Fruit fly (Drosophila melanogaster) whole organism, embryonic: ENCODE results near the gene ninaC.

Experiments
- B-H1 ChIP-seq: fragments of 200-800 bp; sonication (Bioruptor generic); IDR thresholded peaks from 3 replicates; pipeline ENCODE4 v1.3.6; 2022; ENCODE audit warnings: missing biosample characterization, missing genetic modification characterization
- Bdp1 ChIP-seq: fragments of 200-800 bp; sonication (Bioruptor generic); optimal IDR thresholded peaks from 3 replicates; lab custom pipeline; 2016; ENCODE audit warnings: missing biosample characterization, missing genetic modification characterization
- CG10147 ChIP-seq: fragments of 200-800 bp; sonication (Bioruptor generic); optimal IDR thresholded peaks from 2 replicates; lab custom pipeline; 2019; ENCODE audit warnings: missing biosample characterization, mild to moderate bottlenecking, missing genetic modification characterization, moderate library complexity
- CG10274 ChIP-seq: fragments of 200-800 bp; sonication (Bioruptor generic); optimal IDR thresholded peaks from 3 replicates; lab custom pipeline; 2017; ENCODE audit warnings: missing biosample characterization, mild to moderate bottlenecking, missing genetic modification characterization
- CG10959 ChIP-seq: fragments of 200-800 bp; sonication (Bioruptor generic); IDR thresholded peaks from 2 replicates; pipeline ENCODE4 v1.3.6; 2022; ENCODE audit warnings: missing biosample characterization, missing genetic modification characterization
- CG13624 ChIP-seq: fragments of 200-800 bp; sonication (Bioruptor generic); optimal IDR thresholded peaks from 2 replicates; lab custom pipeline; 2016; ENCODE audit warnings: missing biosample characterization, missing genetic modification characterization
- CG14050 ChIP-seq: fragments of 200-800 bp; sonication (Bioruptor generic); IDR thresholded peaks from 3 replicates; pipeline ENCODE4 v1.3.6; 2022; ENCODE audit warnings: missing biosample characterization, missing genetic modification characterization
- CG14965 ChIP-seq: fragments of 200-800 bp; sonication (Bioruptor generic); optimal IDR thresholded peaks from 2 replicates; lab custom pipeline; 2016; ENCODE audit warnings: missing biosample characterization, missing genetic modification characterization, borderline replicate concordance
- CG15011 ChIP-seq: fragments of 200-800 bp; sonication (Bioruptor generic); optimal IDR thresholded peaks from 3 replicates; lab custom pipeline; 2018; ENCODE audit warnings: missing biosample characterization, mild to moderate bottlenecking, missing genetic modification characterization
- CG1529 ChIP-seq: fragments of 200-800 bp; sonication (Bioruptor generic); optimal IDR thresholded peaks from 3 replicates; lab custom pipeline; 2018; ENCODE audit warnings: missing biosample characterization, missing genetic modification characterization
- CG15479 ChIP-seq: fragments of 200-800 bp; sonication (Bioruptor generic); optimal IDR thresholded peaks from 3 replicates; lab custom pipeline; 2019; ENCODE audit warnings: missing biosample characterization, mild to moderate bottlenecking, missing genetic modification characterization, moderate library complexity
- CG16779 ChIP-seq: fragments of 200-800 bp; sonication (Bioruptor generic); IDR thresholded peaks from 2 replicates; pipeline ENCODE4 v1.3.6; 2022; ENCODE audit warnings: missing biosample characterization, missing genetic modification characterization
- CG16863 ChIP-seq: fragments of 200-800 bp; sonication (Bioruptor generic); optimal IDR thresholded peaks from 3 replicates; lab custom pipeline; 2016; ENCODE audit warnings: missing biosample characterization, missing genetic modification characterization
- CG17328 ChIP-seq: fragments of 200-800 bp; sonication (Bioruptor generic); IDR thresholded peaks from 2 replicates; pipeline ENCODE4 v1.3.6; 2022; ENCODE audit warnings: missing biosample characterization, missing genetic modification characterization
- CG17359 ChIP-seq: fragments of 200-800 bp; sonication (Bioruptor generic); optimal IDR thresholded peaks from 3 replicates; lab custom pipeline; 2018; ENCODE audit warnings: missing biosample characterization, mild to moderate bottlenecking, missing genetic modification characterization, moderate library complexity
- CG2120 ChIP-seq: fragments of 200-800 bp; sonication (Bioruptor generic); optimal IDR thresholded peaks from 3 replicates; lab custom pipeline; 2016; ENCODE audit warnings: missing biosample characterization, missing genetic modification characterization
- CG4328 ChIP-seq: fragments of 200-800 bp; sonication (Bioruptor generic); optimal IDR thresholded peaks from 3 replicates; lab custom pipeline; 2017; ENCODE audit warnings: missing biosample characterization, missing genetic modification reagents, missing genetic modification characterization
- CG7786 ChIP-seq: fragments of 200-800 bp; sonication (Bioruptor generic); optimal IDR thresholded peaks from 2 replicates; lab custom pipeline; 2016; ENCODE audit warnings: missing biosample characterization, missing genetic modification characterization
- CG8388 ChIP-seq: fragments of 200-800 bp; sonication (Bioruptor generic); optimal IDR thresholded peaks from 2 replicates; lab custom pipeline; 2019; ENCODE audit warnings: missing biosample characterization, mild to moderate bottlenecking, missing genetic modification characterization, moderate library complexity
- CG9932 ChIP-seq: fragments of 200-800 bp; sonication (Bioruptor generic); IDR thresholded peaks from 2 replicates; pipeline ENCODE4 v1.3.6; 2022; ENCODE audit warnings: missing biosample characterization, missing genetic modification characterization
- CkIIα-i1 ChIP-seq: fragments of 200-800 bp; sonication (Bioruptor generic); IDR thresholded peaks from 2 replicates; pipeline ENCODE4 v1.3.6; 2022; ENCODE audit warnings: missing biosample characterization, missing genetic modification characterization
- Dad ChIP-seq: fragments of 200-800 bp; sonication (Bioruptor generic); optimal IDR thresholded peaks from 3 replicates; lab custom pipeline; 2016; ENCODE audit warnings: missing biosample characterization, missing genetic modification characterization
- Dbx ChIP-seq: fragments of 200-800 bp; sonication (Bioruptor generic); IDR thresholded peaks from 3 replicates; pipeline ENCODE4 v1.3.6; 2022; ENCODE audit warnings: missing biosample characterization, missing genetic modification characterization
- Dek ChIP-seq: fragments of 200-800 bp; sonication (Bioruptor generic); optimal IDR thresholded peaks from 3 replicates; lab custom pipeline; 2019; ENCODE audit warnings: missing biosample characterization, mild to moderate bottlenecking, missing genetic modification characterization, moderate library complexity
- Hr78 ChIP-seq, 2 experiments: fragments of 200-800 bp in 1 of 2; fragments of >200 bp in 1 of 2; sonication (Bioruptor generic) in 1 of 2; optimal IDR thresholded peaks; 2 replicates each; lab custom pipeline; 2017 to 2019; ENCODE audit warnings: missing biosample characterization in 2 of 2, missing genetic modification characterization in 2 of 2, mild to moderate bottlenecking in 1 of 2, moderate library complexity in 1 of 2
- Kr ChIP-seq: fragments of 200-800 bp; sonication (Bioruptor generic); optimal IDR thresholded peaks from 2 replicates; lab custom pipeline; 2017; ENCODE audit warnings: missing biosample characterization, mild to moderate bottlenecking, missing genetic modification characterization
- MESR4 ChIP-seq: fragments of 200-800 bp; sonication (Bioruptor generic); optimal IDR thresholded peaks from 2 replicates; lab custom pipeline; 2018; ENCODE audit warnings: missing biosample characterization, mild to moderate bottlenecking, missing genetic modification characterization, moderate library complexity
- Mad ChIP-seq: fragments of 200-800 bp; sonication (Bioruptor generic); optimal IDR thresholded peaks from 2 replicates; lab custom pipeline; 2016; ENCODE audit warnings: missing biosample characterization, missing genetic modification characterization
- Rfx ChIP-seq: fragments of 200-800 bp; sonication (Bioruptor generic); IDR thresholded peaks from 2 replicates; pipeline ENCODE4 v1.3.6; 2022; ENCODE audit warnings: missing biosample characterization, missing genetic modification characterization
- Scr ChIP-seq: fragments of 200-800 bp; sonication (Bioruptor generic); IDR thresholded peaks from 2 replicates; pipeline ENCODE4 v1.3.6; 2022; ENCODE audit warnings: missing biosample characterization, missing genetic modification characterization; ENCODE audit not compliant: partially characterized antibody
- Vsx1 ChIP-seq: fragments of 200-800 bp; sonication (Bioruptor generic); optimal IDR thresholded peaks from 2 replicates; lab custom pipeline; 2017; ENCODE audit warnings: missing biosample characterization, mild to moderate bottlenecking, missing genetic modification characterization, missing genetic modification reagents
- chinmo ChIP-seq: fragments of 200-800 bp; sonication (Bioruptor generic); IDR thresholded peaks from 4 replicates; pipeline ENCODE4 v1.3.6; 2022; ENCODE audit warnings: missing biosample characterization, missing genetic modification characterization; ENCODE audit not compliant: partially characterized antibody
- ems ChIP-seq: fragments of 200-800 bp; sonication (Bioruptor generic); optimal IDR thresholded peaks from 3 replicates; lab custom pipeline; 2016; ENCODE audit warnings: missing biosample characterization, missing genetic modification characterization
- gfzf ChIP-seq: fragments of 200-800 bp; sonication (Bioruptor generic); optimal IDR thresholded peaks from 2 replicates; lab custom pipeline; 2016; ENCODE audit warnings: missing biosample characterization, mild to moderate bottlenecking, missing genetic modification characterization, moderate library complexity
- gsb ChIP-seq: fragments of 200-800 bp; sonication (Bioruptor generic); IDR thresholded peaks from 2 replicates; pipeline ENCODE4 v1.3.6; 2022; ENCODE audit warnings: missing biosample characterization, missing genetic modification characterization
- hb ChIP-seq: fragments of 200-800 bp; sonication (Bioruptor generic); IDR thresholded peaks from 3 replicates; pipeline ENCODE4 v1.3.6; 2022; ENCODE audit warnings: missing biosample characterization, missing genetic modification characterization; ENCODE audit not compliant: partially characterized antibody
- her ChIP-seq: fragments of 200-800 bp; sonication (Bioruptor generic); optimal IDR thresholded peaks from 2 replicates; lab custom pipeline; 2016; ENCODE audit warnings: missing biosample characterization, missing genetic modification characterization
- hth ChIP-seq: fragments of >200 bp; optimal IDR thresholded peaks from 2 replicates; lab custom pipeline; 2017; ENCODE audit warnings: inconsistent platforms
- lbe ChIP-seq: fragments of 200-800 bp; sonication (Bioruptor generic); optimal IDR thresholded peaks from 2 replicates; lab custom pipeline; 2016; ENCODE audit warnings: missing biosample characterization, mild to moderate bottlenecking, missing genetic modification characterization
- lola ChIP-seq, 3 experiments: fragments of >200 bp in 2 of 3; fragments of 200-800 bp in 1 of 3; sonication (Bioruptor generic) in 1 of 3; optimal IDR thresholded peaks; 2 replicates each; lab custom pipeline; 2017 to 2019; ENCODE audit warnings: missing biosample characterization in 3 of 3, missing genetic modification characterization in 3 of 3, mild to moderate bottlenecking in 1 of 3, moderate library complexity in 1 of 3
- nau ChIP-seq: fragments of 200-800 bp; sonication (Bioruptor generic); optimal IDR thresholded peaks from 3 replicates; lab custom pipeline; 2017; ENCODE audit warnings: missing biosample characterization, mild to moderate bottlenecking, missing genetic modification characterization, missing genetic modification reagents
- nmo ChIP-seq: fragments of 200-800 bp; sonication (Bioruptor generic); optimal IDR thresholded peaks from 2 replicates; lab custom pipeline; 2018; ENCODE audit warnings: missing biosample characterization, mild to moderate bottlenecking, missing genetic modification characterization, moderate library complexity
- seq ChIP-seq: fragments of 200-800 bp; sonication (Bioruptor generic); IDR thresholded peaks from 2 replicates; pipeline ENCODE4 v1.3.6; 2022; ENCODE audit warnings: missing biosample characterization, missing genetic modification characterization
- slou ChIP-seq: fragments of 200-800 bp; sonication (Bioruptor generic); optimal IDR thresholded peaks from 3 replicates; lab custom pipeline; 2016; ENCODE audit warnings: missing biosample characterization, missing genetic modification characterization
- tap ChIP-seq: fragments of 200-800 bp; optimal IDR thresholded peaks from 3 replicates; lab custom pipeline; 2019; ENCODE audit warnings: missing biosample characterization, mild to moderate bottlenecking, missing genetic modification characterization, moderate library complexity
- tgo ChIP-seq: fragments of 200-800 bp; sonication (Bioruptor generic); IDR thresholded peaks from 3 replicates; pipeline ENCODE4 v1.3.6; 2022; ENCODE audit warnings: missing biosample characterization, missing genetic modification characterization
- trh ChIP-seq: fragments of 200-800 bp; sonication (Bioruptor generic); optimal IDR thresholded peaks from 2 replicates; lab custom pipeline; 2016; ENCODE audit warnings: missing biosample characterization, missing genetic modification characterization
- wdn ChIP-seq: fragments of 200-800 bp; sonication (Bioruptor generic); IDR thresholded peaks from 2 replicates; pipeline ENCODE4 v1.3.6; 2022; ENCODE audit warnings: missing biosample characterization, missing genetic modification characterization

Gene ninaC

dm6 chr2L:7420305-7421287 lies 43.1 kb downstream of the ninaC start (continued):
- TF ChIP-seq CG16863 (GFP tag; lab: Kevin White, UChicago): peak; percentile 28
- TF ChIP-seq CG10959 (GFP tag; lab: Robert Waterston, UW): peak; percentile 40; the same call in 1 of the 2 replicates
- peak; percentile 63; the same call in 1 of the 2 replicates for TF ChIP-seq CG16779
- TF ChIP-seq trh (GFP tag; lab: Kevin White, UChicago): no peak
- no peak for TF ChIP-seq CG14965
- peak; percentile 61 for TF ChIP-seq slou (GFP tag; lab: Kevin White, UChicago)
- peak; percentile 35 for TF ChIP-seq Bdp1
- no peak for TF ChIP-seq nau (GFP tag; lab: Kevin White, UChicago)
- TF ChIP-seq CG7786 (GFP tag; lab: Kevin White, UChicago): peak; percentile 82
- no peak for TF ChIP-seq CG8388 (GFP tag; lab: Kevin White, UChicago)
- TF ChIP-seq hth (lab: Kevin White, UChicago): no peak
- no peak for TF ChIP-seq CG4328
- TF ChIP-seq tgo (GFP tag; lab: Robert Waterston, UW): peak; percentile 63
- peak; percentile 56 for TF ChIP-seq CG15011 (GFP tag; lab: Kevin White, UChicago)
- TF ChIP-seq CkIIα-i1 (GFP tag; lab: Robert Waterston, UW): 0 out of 2 replicates have a peak, but pooled peaks have one; percentile 4
- TF ChIP-seq chinmo (GFP tag; lab: Robert Waterston, UW): no peak
- no peak for TF ChIP-seq seq (GFP tag; lab: Robert Waterston, UW)
- TF ChIP-seq MESR4 (GFP tag; lab: Kevin White, UChicago): no peak
- peak; percentile 75 for TF ChIP-seq CG9932 (GFP tag; lab: Robert Waterston, UW)
- peak; percentile 59 for TF ChIP-seq CG17328 (GFP tag; lab: Robert Waterston, UW)
- peak; percentile 16 for TF ChIP-seq nmo (GFP tag; lab: Kevin White, UChicago)
- no peak for TF ChIP-seq Scr (GFP tag; lab: Robert Waterston, UW)
- TF ChIP-seq ems (GFP tag; lab: Kevin White, UChicago): peak; percentile 64
- peak; percentile 68 for TF ChIP-seq Dek (tag; lab: Kevin White, UChicago)
- TF ChIP-seq CG15479: no peak
- no peak for TF ChIP-seq Dad (GFP tag; lab: Kevin White, UChicago)
- peak; percentile 69 for TF ChIP-seq CG13624 (GFP tag; lab: Kevin White, UChicago)
- peak; percentile 70 for TF ChIP-seq CG10147 (GFP tag; lab: Kevin White, UChicago)
- TF ChIP-seq hb (GFP tag; lab: Robert Waterston, UW): no peak
- peak; percentile 94 for TF ChIP-seq CG2120 (GFP tag; lab: Kevin White, UChicago)
- peak; percentile 72 for TF ChIP-seq her (GFP tag; lab: Kevin White, UChicago)
- TF ChIP-seq Mad: no peak
- TF ChIP-seq CG17359 (tag; lab: Kevin White, UChicago): peak; percentile 49
- TF ChIP-seq CG14050 (GFP tag; lab: Robert Waterston, UW): peak; percentile 61
- peak; percentile 87 for TF ChIP-seq Rfx (GFP tag; lab: Robert Waterston, UW)
- TF ChIP-seq CG10274: peak; percentile 4
- TF ChIP-seq Hr78 (GFP tag; optimal IDR thresholded peaks at IDR 0.05; lab: Kevin White, UChicago): no peak
- no peak; the same call in 2 of the 3 replicates for TF ChIP-seq B-H1 (GFP tag; lab: Robert Waterston, UW)
- TF ChIP-seq CG1529 (GFP tag; lab: Kevin White, UChicago): peak; percentile 10
- TF ChIP-seq gsb: no peak
- TF ChIP-seq gfzf (GFP tag; lab: Kevin White, UChicago): no peak
- peak; percentile 80 for TF ChIP-seq lbe (GFP tag; lab: Kevin White, UChicago)
- TF ChIP-seq lola (GFP tag; optimal IDR thresholded peaks at IDR 0.05; lab: Kevin White, UChicago): peak in 1 of 3 experiments; percentile 27
- TF ChIP-seq tap (tag; lab: Kevin White, UChicago): no peak
- TF ChIP-seq wdn: peak; percentile 72
- TF ChIP-seq Kr (GFP tag; lab: Kevin White, UChicago): no peak
- TF ChIP-seq Dbx (GFP tag; lab: Robert Waterston, UW): peak; percentile 88
- no peak for TF ChIP-seq Vsx1 (GFP tag; lab: Kevin White, UChicago)
